Fruit fly (Drosophila melanogaster) whole organism, embryonic: Measurements from ENCODE around the gene Kyat.

Source experiments
- Asciz ChIP-seq: fragments of 200-800 bp; sonication (Bioruptor generic); optimal IDR thresholded peaks from 2 replicates; lab custom pipeline; 2017; ENCODE audit warnings: missing biosample characterization, mild to moderate bottlenecking, missing genetic modification characterization, missing genetic modification reagents
- BEAF-32 ChIP-seq: fragments of 200-800 bp; sonication (Bioruptor generic); optimal IDR thresholded peaks from 3 replicates; lab custom pipeline; 2017; ENCODE audit warnings: missing biosample characterization, missing genetic modification characterization, mild to moderate bottlenecking, moderate library complexity, missing genetic modification reagents
- Bdp1 ChIP-seq: fragments of 200-800 bp; sonication (Bioruptor generic); optimal IDR thresholded peaks from 3 replicates; lab custom pipeline; 2016; ENCODE audit warnings: missing biosample characterization, missing genetic modification characterization
- CG12744 ChIP-seq: fragments of 200-800 bp; sonication (Bioruptor generic); optimal IDR thresholded peaks from 2 replicates; lab custom pipeline; 2016; ENCODE audit warnings: missing biosample characterization, missing genetic modification characterization
- CG13424 ChIP-seq: fragments of 200-800 bp; sonication (Bioruptor generic); optimal IDR thresholded peaks from 2 replicates; lab custom pipeline; 2019; ENCODE audit warnings: missing biosample characterization, mild to moderate bottlenecking, missing genetic modification characterization, moderate library complexity
- CG13624 ChIP-seq: fragments of 200-800 bp; sonication (Bioruptor generic); optimal IDR thresholded peaks from 2 replicates; lab custom pipeline; 2016; ENCODE audit warnings: missing biosample characterization, missing genetic modification characterization
- CG14965 ChIP-seq: fragments of 200-800 bp; sonication (Bioruptor generic); optimal IDR thresholded peaks from 2 replicates; lab custom pipeline; 2016; ENCODE audit warnings: missing biosample characterization, missing genetic modification characterization, borderline replicate concordance
- CG1647 ChIP-seq: fragments of 200-800 bp; sonication (Bioruptor generic); optimal IDR thresholded peaks from 3 replicates; lab custom pipeline; 2016; ENCODE audit warnings: missing biosample characterization, missing genetic modification characterization
- CG17361 ChIP-seq: fragments of 200-800 bp; sonication (Bioruptor generic); IDR thresholded peaks from 3 replicates; pipeline ENCODE4 v1.3.6; 2022; ENCODE audit warnings: missing biosample characterization, missing genetic modification characterization
- CG17802 ChIP-seq: fragments of 200-800 bp; sonication (Bioruptor generic); optimal IDR thresholded peaks from 2 replicates; lab custom pipeline; 2018; ENCODE audit warnings: missing biosample characterization, mild to moderate bottlenecking, missing genetic modification characterization, moderate library complexity
- CG2120 ChIP-seq: fragments of 200-800 bp; sonication (Bioruptor generic); optimal IDR thresholded peaks from 3 replicates; lab custom pipeline; 2016; ENCODE audit warnings: missing biosample characterization, missing genetic modification characterization
- CG32772 ChIP-seq: fragments of 200-800 bp; sonication (Bioruptor generic); IDR thresholded peaks from 2 replicates; pipeline ENCODE4 v1.3.6; 2022; ENCODE audit warnings: missing biosample characterization, missing genetic modification characterization
- CG3407 ChIP-seq: fragments of 200-800 bp; sonication (Bioruptor generic); optimal IDR thresholded peaks from 2 replicates; lab custom pipeline; 2018; ENCODE audit warnings: missing biosample characterization, mild to moderate bottlenecking, missing genetic modification characterization
- CG4424 ChIP-seq: fragments of 200-800 bp; sonication (Bioruptor generic); optimal IDR thresholded peaks from 3 replicates; lab custom pipeline; 2016; ENCODE audit warnings: missing biosample characterization, missing genetic modification characterization
- CG4854 ChIP-seq: fragments of 200-800 bp; sonication (Bioruptor generic); optimal IDR thresholded peaks from 2 replicates; lab custom pipeline; 2016; ENCODE audit warnings: missing biosample characterization, missing genetic modification characterization, inconsistent platforms
- CG6689 ChIP-seq: fragments of 200-800 bp; sonication (Bioruptor generic); IDR thresholded peaks from 2 replicates; pipeline ENCODE4 v1.3.6; 2022; ENCODE audit warnings: missing biosample characterization, missing genetic modification characterization
- CG6765 ChIP-seq: fragments of 200-800 bp; sonication (Bioruptor generic); optimal IDR thresholded peaks from 3 replicates; lab custom pipeline; 2017; ENCODE audit warnings: missing biosample characterization, mild to moderate bottlenecking, missing genetic modification characterization
- CG9727 ChIP-seq: fragments of 200-800 bp; sonication (Bioruptor generic); optimal IDR thresholded peaks from 3 replicates; lab custom pipeline; 2017; ENCODE audit warnings: missing biosample characterization, mild to moderate bottlenecking, missing genetic modification characterization
- Dek ChIP-seq: fragments of 200-800 bp; sonication (Bioruptor generic); optimal IDR thresholded peaks from 3 replicates; lab custom pipeline; 2019; ENCODE audit warnings: missing biosample characterization, mild to moderate bottlenecking, missing genetic modification characterization, moderate library complexity
- Dfd ChIP-seq, 2 experiments: fragments of >200 bp; optimal IDR thresholded peaks; 2 replicates each; lab custom pipeline; 2017; ENCODE audit warnings: missing biosample characterization in 2 of 2, missing genetic modification characterization in 2 of 2
- Dp ChIP-seq: fragments of 200-800 bp; sonication (Bioruptor generic); optimal IDR thresholded peaks from 2 replicates; lab custom pipeline; 2018; ENCODE audit warnings: missing biosample characterization, mild to moderate bottlenecking, missing genetic modification characterization, moderate library complexity
- ERR ChIP-seq: fragments of 200-800 bp; sonication (Bioruptor generic); optimal IDR thresholded peaks from 2 replicates; lab custom pipeline; 2016; ENCODE audit warnings: missing biosample characterization, missing genetic modification characterization
- Eip74EF ChIP-seq, 2 experiments: fragments of 200-800 bp in 1 of 2; fragments of >200 bp in 1 of 2; sonication (Bioruptor generic) in 1 of 2; optimal IDR thresholded peaks; 2 replicates each; lab custom pipeline; 2017 to 2019; ENCODE audit warnings: missing biosample characterization in 2 of 2, missing genetic modification characterization in 2 of 2, mild to moderate bottlenecking in 1 of 2, moderate library complexity in 1 of 2
- Hmr ChIP-seq: fragments of 200-800 bp; sonication (Bioruptor generic); optimal IDR thresholded peaks from 3 replicates; lab custom pipeline; 2017; ENCODE audit warnings: mild to moderate bottlenecking, missing biosample characterization, missing genetic modification reagents, missing genetic modification characterization
- Hr3 ChIP-seq: fragments of 200-800 bp; sonication (Bioruptor generic); optimal IDR thresholded peaks from 3 replicates; lab custom pipeline; 2016; ENCODE audit warnings: missing biosample characterization, missing genetic modification characterization
- Hr39 ChIP-seq: fragments of >200 bp; optimal IDR thresholded peaks from 2 replicates; lab custom pipeline; 2017
- Lim3 ChIP-seq: fragments of 200-800 bp; sonication (Bioruptor generic); IDR thresholded peaks from 2 replicates; pipeline ENCODE4 v1.3.6; 2022; ENCODE audit warnings: missing biosample characterization, missing genetic modification characterization
- Mad ChIP-seq: fragments of 200-800 bp; sonication (Bioruptor generic); optimal IDR thresholded peaks from 2 replicates; lab custom pipeline; 2016; ENCODE audit warnings: missing biosample characterization, missing genetic modification characterization
- Oaz ChIP-seq: fragments of 200-800 bp; sonication (Bioruptor generic); IDR thresholded peaks from 2 replicates; pipeline ENCODE4 v1.3.6; 2022; ENCODE audit warnings: missing biosample characterization, missing genetic modification characterization
- Poxn ChIP-seq: fragments of 200-800 bp; sonication (Bioruptor generic); IDR thresholded peaks from 2 replicates; pipeline ENCODE4 v1.3.6; 2022; ENCODE audit warnings: missing biosample characterization, missing genetic modification characterization
- Ravus ChIP-seq: fragments of 200-800 bp; sonication (Bioruptor generic); IDR thresholded peaks from 2 replicates; pipeline ENCODE4 v1.3.6; 2022; ENCODE audit warnings: missing biosample characterization, missing genetic modification characterization
- ato ChIP-seq: fragments of 200-800 bp; sonication (Bioruptor generic); IDR thresholded peaks from 2 replicates; pipeline ENCODE4 v1.3.6; 2022; ENCODE audit warnings: missing biosample characterization, missing genetic modification characterization; ENCODE audit not compliant: partially characterized antibody
- br ChIP-seq: fragments of >200 bp; optimal IDR thresholded peaks from 2 replicates; lab custom pipeline; 2017
- cas ChIP-seq: fragments of 200-800 bp; sonication (Bioruptor generic); IDR thresholded peaks from 2 replicates; pipeline ENCODE4 v1.3.6; 2022; ENCODE audit warnings: missing biosample characterization, missing genetic modification characterization
- croc ChIP-seq: fragments of 200-800 bp; sonication (Bioruptor generic); conservative IDR thresholded peaks from 3 replicates; pipeline ENCODE4 v1.3.6; 2022; ENCODE audit warnings: missing biosample characterization, missing genetic modification characterization
- danr ChIP-seq: fragments of 200-800 bp; sonication (Bioruptor generic); IDR thresholded peaks from 2 replicates; pipeline ENCODE4 v1.3.6; 2022; ENCODE audit warnings: missing biosample characterization, missing genetic modification characterization
- dmrt99B ChIP-seq: fragments of 200-800 bp; sonication (Bioruptor generic); optimal IDR thresholded peaks from 2 replicates; lab custom pipeline; 2018; ENCODE audit warnings: missing biosample characterization, mild to moderate bottlenecking, missing genetic modification characterization, moderate library complexity
- dpn ChIP-seq, 2 experiments: fragments of 200-800 bp; sonication (Bioruptor generic); optimal IDR thresholded peaks; 3 replicates each; lab custom pipeline; 2016; ENCODE audit warnings: missing biosample characterization in 2 of 2, missing genetic modification characterization in 2 of 2
- esg ChIP-seq: fragments of 200-800 bp; sonication (Bioruptor generic); conservative IDR thresholded peaks from 2 replicates; pipeline ENCODE4 v1.3.6; 2022; ENCODE audit warnings: missing biosample characterization, missing genetic modification characterization
- eyg ChIP-seq: fragments of 200-800 bp; sonication (Bioruptor generic); optimal IDR thresholded peaks from 3 replicates; lab custom pipeline; 2016; ENCODE audit warnings: missing biosample characterization, missing genetic modification characterization
- fu2 ChIP-seq: fragments of 200-800 bp; sonication (Bioruptor generic); optimal IDR thresholded peaks from 2 replicates; lab custom pipeline; 2016; ENCODE audit warnings: missing biosample characterization, missing genetic modification characterization
- jing ChIP-seq: fragments of 200-800 bp; sonication (Bioruptor generic); optimal IDR thresholded peaks from 2 replicates; lab custom pipeline; 2018; ENCODE audit warnings: missing biosample characterization, mild to moderate bottlenecking, missing genetic modification characterization
- lbe ChIP-seq: fragments of 200-800 bp; sonication (Bioruptor generic); optimal IDR thresholded peaks from 2 replicates; lab custom pipeline; 2016; ENCODE audit warnings: missing biosample characterization, mild to moderate bottlenecking, missing genetic modification characterization
- maf-S ChIP-seq: fragments of 200-800 bp; sonication (Bioruptor generic); optimal IDR thresholded peaks from 2 replicates; lab custom pipeline; 2016; ENCODE audit warnings: missing biosample characterization, missing genetic modification characterization
- pum ChIP-seq: fragments of 200-800 bp; sonication (Bioruptor generic); optimal IDR thresholded peaks from 2 replicates; lab custom pipeline; 2016; ENCODE audit warnings: missing biosample characterization, missing genetic modification characterization
- schlank ChIP-seq: fragments of 200-800 bp; sonication (Bioruptor generic); optimal IDR thresholded peaks from 2 replicates; lab custom pipeline; 2018; ENCODE audit warnings: missing biosample characterization, mild to moderate bottlenecking, missing genetic modification characterization
- sd ChIP-seq: fragments of 200-800 bp; sonication (Bioruptor generic); optimal IDR thresholded peaks from 3 replicates; lab custom pipeline; 2018; ENCODE audit warnings: missing biosample characterization, mild to moderate bottlenecking, missing genetic modification characterization, moderate library complexity
- sens-2 ChIP-seq: fragments of 200-800 bp; sonication (Bioruptor generic); IDR thresholded peaks from 2 replicates; pipeline ENCODE4 v1.3.6; 2022; ENCODE audit warnings: missing biosample characterization, missing genetic modification characterization
- sna ChIP-seq: fragments of 200-800 bp; sonication (Bioruptor generic); IDR thresholded peaks from 2 replicates; pipeline ENCODE4 v1.3.6; 2022; ENCODE audit warnings: missing biosample characterization, missing genetic modification characterization; ENCODE audit not compliant: partially characterized antibody
- vnd ChIP-seq: fragments of 200-800 bp; sonication (Bioruptor generic); IDR thresholded peaks from 3 replicates; pipeline ENCODE4 v1.3.6; 2022; ENCODE audit warnings: missing biosample characterization, missing genetic modification characterization; ENCODE audit not compliant: partially characterized antibody
- wdn ChIP-seq: fragments of 200-800 bp; sonication (Bioruptor generic); IDR thresholded peaks from 2 replicates; pipeline ENCODE4 v1.3.6; 2022; ENCODE audit warnings: missing biosample characterization, missing genetic modification characterization
- zen2 ChIP-seq: fragments of 200-800 bp; sonication (Bioruptor generic); IDR thresholded peaks from 3 replicates; pipeline ENCODE4 v1.3.6; 2022; ENCODE audit warnings: missing biosample characterization, missing genetic modification characterization; ENCODE audit not compliant: partially characterized antibody

Kyat gene

dm6 chr3R:11851939-11852338, 29.6 kb upstream of the Kyat start (continued):
- TF ChIP-seq CG17361 (GFP tag; lab: Robert Waterston, UW), result no peak; the same call in 2 of the 3 replicates
- TF ChIP-seq CG1647, result no peak
- no peak for TF ChIP-seq CG2120 (GFP tag; lab: Kevin White, UChicago)
- TF ChIP-seq sna (GFP tag; lab: Robert Waterston, UW), result no peak
- TF ChIP-seq eyg (GFP tag; lab: Kevin White, UChicago), result no peak
- no peak for TF ChIP-seq schlank (tag; lab: Kevin White, UChicago)
- TF ChIP-seq CG6689 (GFP tag; lab: Robert Waterston, UW), result peak; percentile 35; the same call in 1 of the 2 replicates
- TF ChIP-seq Lim3 (GFP tag; lab: Robert Waterston, UW), result no peak
- peak; percentile 12 for TF ChIP-seq CG3407
- no peak for TF ChIP-seq CG12744
- TF ChIP-seq CG6765 (GFP tag; lab: Kevin White, UChicago), result no peak
- TF ChIP-seq croc (GFP tag; lab: Robert Waterston, UW), result peak; percentile 51
- TF ChIP-seq wdn (GFP tag; lab: Robert Waterston, UW), result no peak
- TF ChIP-seq Hr39, result no peak
- no peak for TF ChIP-seq Hmr (GFP tag; lab: Kevin White, UChicago)
- TF ChIP-seq CG13624, result no peak
- peak; percentile 71 for TF ChIP-seq CG13424
- TF ChIP-seq Dfd (GFP tag; optimal IDR thresholded peaks at IDR 0.05; lab: Kevin White, UChicago), result no peak
- no peak for TF ChIP-seq ato (GFP tag; lab: Robert Waterston, UW)
- peak; percentile 80 for TF ChIP-seq dmrt99B (tag; lab: Kevin White, UChicago)
- TF ChIP-seq vnd, result no peak
- no peak for TF ChIP-seq maf-S (GFP tag; lab: Kevin White, UChicago)
- TF ChIP-seq Asciz (GFP tag; lab: Kevin White, UChicago), result peak; percentile 67
- TF ChIP-seq danr (GFP tag; lab: Robert Waterston, UW), result 0 out of 2 replicates have a peak, but pooled peaks have one; percentile 14
- peak; percentile 52 for TF ChIP-seq CG4424 (GFP tag; lab: Kevin White, UChicago)
- TF ChIP-seq Dp (GFP tag; lab: Kevin White, UChicago), result no peak
- TF ChIP-seq sens-2 (GFP tag; lab: Robert Waterston, UW), result no peak
- TF ChIP-seq Poxn, result no peak
- no peak for TF ChIP-seq Bdp1 (GFP tag; lab: Kevin White, UChicago)
- no peak for TF ChIP-seq CG14965
- peak in 1 of 2 experiments; percentile 78 for TF ChIP-seq Eip74EF (GFP tag; optimal IDR thresholded peaks at IDR 0.05; lab: Kevin White, UChicago)
- TF ChIP-seq br (lab: Kevin White, UChicago), result no peak
- no peak for TF ChIP-seq pum (GFP tag; lab: Kevin White, UChicago)
- no peak for TF ChIP-seq Oaz (GFP tag; lab: Robert Waterston, UW)
- no peak for TF ChIP-seq ERR
- no peak for TF ChIP-seq Dek
- TF ChIP-seq BEAF-32 (GFP tag; lab: Kevin White, UChicago), result no peak
- no peak for TF ChIP-seq lbe (GFP tag; lab: Kevin White, UChicago)
- peak in 1 of 2 experiments; percentile 27 for TF ChIP-seq dpn (GFP tag; optimal IDR thresholded peaks at IDR 0.05; lab: Kevin White, UChicago)
- TF ChIP-seq esg, result peak; percentile 26; the same call in 1 of the 2 replicates
- TF ChIP-seq CG4854 (GFP tag; lab: Kevin White, UChicago), result no peak
- TF ChIP-seq CG9727, result no peak
- TF ChIP-seq zen2 (GFP tag; lab: Robert Waterston, UW), result no peak
- TF ChIP-seq CG17802 (tag; lab: Kevin White, UChicago), result no peak
- no peak for TF ChIP-seq Mad (GFP tag; lab: Kevin White, UChicago)
- TF ChIP-seq fu2 (GFP tag; lab: Kevin White, UChicago), result no peak
- no peak for TF ChIP-seq cas
- no peak for TF ChIP-seq jing (GFP tag; lab: Kevin White, UChicago)
- TF ChIP-seq Hr3 (GFP tag; lab: Kevin White, UChicago), result peak; percentile 30
- no peak for TF ChIP-seq sd (tag; lab: Kevin White, UChicago)
- no peak for TF ChIP-seq CG32772
- no peak for TF ChIP-seq Ravus (GFP tag; lab: Robert Waterston, UW)
